Fruit fly (Drosophila melanogaster) whole organism, embryonic: ENCODE measurements around the gene Sap130.

ENCODE experiments used
- Antp ChIP-seq: fragments of 200-800 bp; sonication (Bioruptor generic); optimal IDR thresholded peaks from 3 replicates; lab custom pipeline; 2016; ENCODE audit warnings: missing biosample characterization, missing genetic modification characterization
- C15 ChIP-seq: fragments of 200-800 bp; sonication (Bioruptor generic); IDR thresholded peaks from 3 replicates; pipeline ENCODE4 v1.3.6; 2022; ENCODE audit warnings: missing biosample characterization, missing genetic modification characterization
- CG11085 ChIP-seq: fragments of 200-800 bp; sonication (Bioruptor generic); IDR thresholded peaks from 2 replicates; pipeline ENCODE4 v1.3.6; 2022; ENCODE audit warnings: missing biosample characterization, missing genetic modification characterization
- CG11247 ChIP-seq: fragments of 200-800 bp; sonication (Bioruptor generic); IDR thresholded peaks from 2 replicates; pipeline ENCODE4 v1.3.6; 2022; ENCODE audit warnings: missing biosample characterization, missing genetic modification characterization
- CG11695 ChIP-seq: fragments of 200-800 bp; sonication (Bioruptor generic); IDR thresholded peaks from 3 replicates; pipeline ENCODE4 v1.3.6; 2022; ENCODE audit warnings: missing biosample characterization, missing genetic modification characterization
- CG12104 ChIP-seq: fragments of 200-800 bp; sonication (Bioruptor generic); optimal IDR thresholded peaks from 3 replicates; lab custom pipeline; 2016; ENCODE audit warnings: missing biosample characterization, missing genetic modification characterization
- CG13123 ChIP-seq: fragments of 200-800 bp; sonication (Bioruptor generic); optimal IDR thresholded peaks from 2 replicates; lab custom pipeline; 2016; ENCODE audit warnings: missing biosample characterization, missing genetic modification characterization
- CG14710 ChIP-seq: fragments of 200-800 bp; sonication (Bioruptor generic); optimal IDR thresholded peaks from 3 replicates; lab custom pipeline; 2019; ENCODE audit warnings: missing biosample characterization, mild to moderate bottlenecking, missing genetic modification characterization, moderate library complexity
- CG15479 ChIP-seq: fragments of 200-800 bp; sonication (Bioruptor generic); optimal IDR thresholded peaks from 3 replicates; lab custom pipeline; 2019; ENCODE audit warnings: missing biosample characterization, mild to moderate bottlenecking, missing genetic modification characterization, moderate library complexity
- CG1792 ChIP-seq: fragments of 200-800 bp; sonication (Bioruptor generic); optimal IDR thresholded peaks from 2 replicates; lab custom pipeline; 2016; ENCODE audit warnings: missing biosample characterization, missing genetic modification characterization
- CG32532 ChIP-seq: fragments of 200-800 bp; sonication (Bioruptor generic); IDR thresholded peaks from 2 replicates; pipeline ENCODE4 v1.3.6; 2022; ENCODE audit warnings: missing biosample characterization, missing genetic modification characterization
- CG3838 ChIP-seq: fragments of 200-800 bp; sonication (Bioruptor generic); optimal IDR thresholded peaks from 3 replicates; lab custom pipeline; 2016; ENCODE audit warnings: missing biosample characterization, missing genetic modification characterization
- CG4282 ChIP-seq: fragments of 200-800 bp; sonication (Bioruptor generic); optimal IDR thresholded peaks from 2 replicates; lab custom pipeline; 2016; ENCODE audit warnings: missing biosample characterization, missing genetic modification characterization
- CG6654 ChIP-seq: fragments of 200-800 bp; sonication (Bioruptor generic); optimal IDR thresholded peaks from 2 replicates; lab custom pipeline; 2017; ENCODE audit warnings: missing biosample characterization, mild to moderate bottlenecking, missing genetic modification characterization
- CG6765 ChIP-seq: fragments of 200-800 bp; sonication (Bioruptor generic); optimal IDR thresholded peaks from 3 replicates; lab custom pipeline; 2017; ENCODE audit warnings: missing biosample characterization, mild to moderate bottlenecking, missing genetic modification characterization
- CG8359 ChIP-seq: fragments of 200-800 bp; sonication (Bioruptor generic); optimal IDR thresholded peaks from 2 replicates; lab custom pipeline; 2017; ENCODE audit warnings: missing biosample characterization, mild to moderate bottlenecking, missing genetic modification characterization, borderline replicate concordance
- CG9437 ChIP-seq: fragments of 200-800 bp; sonication (Bioruptor generic); optimal IDR thresholded peaks from 2 replicates; lab custom pipeline; 2018; ENCODE audit warnings: missing biosample characterization, mild to moderate bottlenecking, missing genetic modification characterization
- CHES-1-like ChIP-seq: fragments of 200-800 bp; sonication (Bioruptor generic); optimal IDR thresholded peaks from 2 replicates; lab custom pipeline; 2016; ENCODE audit warnings: missing biosample characterization, missing genetic modification characterization
- CTCF ChIP-seq: fragments of 200-800 bp; sonication (Bioruptor generic); optimal IDR thresholded peaks from 2 replicates; lab custom pipeline; 2017; ENCODE audit warnings: missing biosample characterization, mild to moderate bottlenecking, missing genetic modification characterization, moderate library complexity
- Chrac-16 ChIP-seq: fragments of 200-800 bp; sonication (Bioruptor generic); optimal IDR thresholded peaks from 3 replicates; lab custom pipeline; 2016; ENCODE audit warnings: missing biosample characterization, missing genetic modification characterization
- Dad ChIP-seq: fragments of 200-800 bp; sonication (Bioruptor generic); optimal IDR thresholded peaks from 3 replicates; lab custom pipeline; 2016; ENCODE audit warnings: missing biosample characterization, missing genetic modification characterization
- Dll ChIP-seq: fragments of 200-800 bp; sonication (Bioruptor generic); IDR thresholded peaks from 4 replicates; pipeline ENCODE4 v1.3.6; 2022; ENCODE audit warnings: missing biosample characterization, missing genetic modification characterization; ENCODE audit not compliant: partially characterized antibody
- Doc2 ChIP-seq: fragments of 200-800 bp; sonication (Bioruptor generic); IDR thresholded peaks from 2 replicates; pipeline ENCODE4 v1.3.6; 2022; ENCODE audit warnings: missing biosample characterization, missing genetic modification characterization
- Dp ChIP-seq: fragments of 200-800 bp; sonication (Bioruptor generic); optimal IDR thresholded peaks from 2 replicates; lab custom pipeline; 2018; ENCODE audit warnings: missing biosample characterization, mild to moderate bottlenecking, missing genetic modification characterization, moderate library complexity
- Elba2 ChIP-seq: fragments of 200-800 bp; sonication (Bioruptor generic); optimal IDR thresholded peaks from 3 replicates; lab custom pipeline; 2016; ENCODE audit warnings: missing biosample characterization, missing genetic modification characterization
- Gsc ChIP-seq: fragments of 200-800 bp; sonication (Bioruptor generic); IDR thresholded peaks from 2 replicates; pipeline ENCODE4 v1.3.6; 2022; ENCODE audit warnings: missing biosample characterization, missing genetic modification characterization
- HmgD ChIP-seq: fragments of 200-800 bp; sonication (Bioruptor generic); optimal IDR thresholded peaks from 3 replicates; lab custom pipeline; 2016; ENCODE audit warnings: missing biosample characterization, missing genetic modification characterization
- Hmx ChIP-seq: fragments of 200-800 bp; sonication (Bioruptor generic); optimal IDR thresholded peaks from 2 replicates; lab custom pipeline; 2016; ENCODE audit warnings: missing biosample characterization, missing genetic modification characterization
- Hsf ChIP-seq: fragments of 200-800 bp; sonication (Bioruptor generic); optimal IDR thresholded peaks from 3 replicates; lab custom pipeline; 2016; ENCODE audit warnings: missing biosample characterization, missing genetic modification characterization
- Lpt ChIP-seq: fragments of >200 bp; optimal IDR thresholded peaks from 2 replicates; lab custom pipeline; 2018; ENCODE audit warnings: missing biosample characterization, missing genetic modification characterization
- Mad ChIP-seq: fragments of 200-800 bp; sonication (Bioruptor generic); optimal IDR thresholded peaks from 2 replicates; lab custom pipeline; 2016; ENCODE audit warnings: missing biosample characterization, missing genetic modification characterization
- Neu2 ChIP-seq: fragments of 200-800 bp; sonication (Bioruptor generic); optimal IDR thresholded peaks from 3 replicates; lab custom pipeline; 2016; ENCODE audit warnings: missing biosample characterization, missing genetic modification characterization, borderline replicate concordance
- Rfx ChIP-seq: fragments of 200-800 bp; sonication (Bioruptor generic); IDR thresholded peaks from 2 replicates; pipeline ENCODE4 v1.3.6; 2022; ENCODE audit warnings: missing biosample characterization, missing genetic modification characterization
- Rx ChIP-seq: fragments of 200-800 bp; sonication (Bioruptor generic); IDR thresholded peaks from 2 replicates; pipeline ENCODE4 v1.3.6; 2022; ENCODE audit warnings: missing biosample characterization, missing genetic modification characterization
- Sox100B ChIP-seq: fragments of 200-800 bp; sonication (Bioruptor generic); optimal IDR thresholded peaks from 3 replicates; lab custom pipeline; 2018; ENCODE audit warnings: missing biosample characterization, mild to moderate bottlenecking, missing genetic modification characterization
- Sox102F ChIP-seq: fragments of 200-800 bp; sonication (Bioruptor generic); optimal IDR thresholded peaks from 2 replicates; lab custom pipeline; 2018; ENCODE audit warnings: missing biosample characterization, mild to moderate bottlenecking, missing genetic modification characterization, moderate library complexity
- ab ChIP-seq: fragments of 200-800 bp; sonication (Bioruptor generic); optimal IDR thresholded peaks from 2 replicates; lab custom pipeline; 2016; ENCODE audit warnings: missing biosample characterization, missing genetic modification characterization
- amos ChIP-seq: fragments of 200-800 bp; sonication (Bioruptor generic); IDR thresholded peaks from 2 replicates; pipeline ENCODE4 v1.3.6; 2022; ENCODE audit warnings: missing biosample characterization, missing genetic modification characterization; ENCODE audit not compliant: partially characterized antibody
- caup ChIP-seq: fragments of 200-800 bp; sonication (Bioruptor generic); optimal IDR thresholded peaks from 3 replicates; lab custom pipeline; 2017; ENCODE audit warnings: missing biosample characterization, mild to moderate bottlenecking, missing genetic modification characterization, moderate library complexity; ENCODE audit not compliant: severe bottlenecking
- dimm ChIP-seq: fragments of 200-800 bp; sonication (Bioruptor generic); IDR thresholded peaks from 2 replicates; pipeline ENCODE4 v1.3.6; 2022; ENCODE audit warnings: missing biosample characterization, missing genetic modification characterization
- dmrt11E ChIP-seq: fragments of 200-800 bp; sonication (Bioruptor generic); optimal IDR thresholded peaks from 3 replicates; lab custom pipeline; 2018; ENCODE audit warnings: missing biosample characterization, mild to moderate bottlenecking, missing genetic modification characterization, moderate library complexity
- ems ChIP-seq: fragments of 200-800 bp; sonication (Bioruptor generic); optimal IDR thresholded peaks from 3 replicates; lab custom pipeline; 2016; ENCODE audit warnings: missing biosample characterization, missing genetic modification characterization
- fd102C ChIP-seq: fragments of 200-800 bp; sonication (Bioruptor generic); optimal IDR thresholded peaks from 2 replicates; lab custom pipeline; 2018; ENCODE audit warnings: missing biosample characterization, mild to moderate bottlenecking, missing genetic modification characterization, moderate library complexity
- gcm ChIP-seq: fragments of 200-800 bp; sonication (Bioruptor generic); optimal IDR thresholded peaks from 2 replicates; lab custom pipeline; 2019; ENCODE audit warnings: missing biosample characterization, mild to moderate bottlenecking, missing genetic modification characterization, moderate library complexity
- gt ChIP-seq: fragments of 200-800 bp; sonication (Bioruptor generic); IDR thresholded peaks from 2 replicates; pipeline ENCODE4 v1.3.6; 2022; ENCODE audit warnings: missing biosample characterization, missing genetic modification characterization
- jumu ChIP-seq: fragments of 200-800 bp; sonication (Bioruptor generic); optimal IDR thresholded peaks from 3 replicates; lab custom pipeline; 2016; ENCODE audit warnings: missing biosample characterization, missing genetic modification characterization
- pfk ChIP-seq: fragments of 200-800 bp; sonication (Bioruptor generic); optimal IDR thresholded peaks from 2 replicates; lab custom pipeline; 2018; ENCODE audit warnings: missing biosample characterization, mild to moderate bottlenecking, missing genetic modification characterization, moderate library complexity
- pho ChIP-seq: fragments of 200-800 bp; sonication (Bioruptor generic); optimal IDR thresholded peaks from 2 replicates; lab custom pipeline; 2016; ENCODE audit warnings: missing biosample characterization, missing genetic modification characterization
- pita ChIP-seq: fragments of 200-800 bp; sonication (Bioruptor generic); optimal IDR thresholded peaks from 2 replicates; lab custom pipeline; 2017; ENCODE audit warnings: missing biosample characterization, mild to moderate bottlenecking, missing genetic modification characterization
- sima ChIP-seq: fragments of 200-800 bp; sonication (Bioruptor generic); optimal IDR thresholded peaks from 2 replicates; lab custom pipeline; 2016; ENCODE audit warnings: missing biosample characterization, missing genetic modification characterization
- slou ChIP-seq: fragments of 200-800 bp; sonication (Bioruptor generic); optimal IDR thresholded peaks from 3 replicates; lab custom pipeline; 2016; ENCODE audit warnings: missing biosample characterization, missing genetic modification characterization
- tio ChIP-seq: fragments of 200-800 bp; sonication (Bioruptor generic); optimal IDR thresholded peaks from 2 replicates; lab custom pipeline; 2017; ENCODE audit warnings: missing biosample characterization, missing genetic modification characterization, inconsistent platforms
- zf30C ChIP-seq: fragments of 200-800 bp; sonication (Bioruptor generic); optimal IDR thresholded peaks from 3 replicates; lab custom pipeline; 2018; ENCODE audit warnings: missing biosample characterization, mild to moderate bottlenecking, missing genetic modification characterization

Sap130 gene

DNA sequence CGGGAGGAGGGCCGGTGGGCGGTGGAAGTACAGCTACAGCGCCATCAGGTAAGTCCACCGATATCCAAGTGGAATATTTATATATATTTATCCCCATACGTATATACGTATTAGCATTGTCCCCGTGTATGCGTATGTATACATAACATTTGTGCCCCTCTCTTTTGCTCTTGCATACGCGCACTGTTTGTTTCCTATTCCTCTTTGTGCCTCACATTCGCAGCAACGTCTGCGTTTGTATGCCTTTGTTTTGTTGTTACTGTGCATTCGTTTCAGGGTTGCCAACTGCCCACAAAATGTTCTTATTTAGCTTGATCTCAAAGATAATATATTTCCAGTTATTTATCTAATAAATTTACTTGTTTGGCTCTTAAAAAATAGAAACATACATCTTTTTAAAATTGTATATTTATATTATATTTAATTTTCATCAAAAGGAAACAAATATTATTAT is 615 bp downstream of the Sap130 start (continued):
- no peak for TF ChIP-seq CG3838 (GFP tag; lab: Kevin White, UChicago)
- no peak for TF ChIP-seq gt (GFP tag; lab: Robert Waterston, UW)
- peak; percentile 32 for TF ChIP-seq caup (GFP tag; lab: Kevin White, UChicago)
- TF ChIP-seq Chrac-16 (GFP tag; lab: Kevin White, UChicago) = peak; percentile 22
- TF ChIP-seq amos = no peak
- peak; percentile 66 for TF ChIP-seq CG32532 (GFP tag; lab: Robert Waterston, UW)
- no peak for TF ChIP-seq tio (GFP tag; lab: Kevin White, UChicago)
- TF ChIP-seq CG11085 = no peak
- TF ChIP-seq CG6654 (GFP tag; lab: Kevin White, UChicago) = no peak
- peak; percentile 37 for TF ChIP-seq Elba2 (GFP tag; lab: Kevin White, UChicago)
- no peak for TF ChIP-seq Neu2 (GFP tag; lab: Kevin White, UChicago)
- TF ChIP-seq Doc2 (GFP tag; lab: Robert Waterston, UW) = no peak
- TF ChIP-seq pfk (GFP tag; lab: Kevin White, UChicago) = no peak
- TF ChIP-seq sima = no peak
- peak; percentile 58 for TF ChIP-seq Rfx
- TF ChIP-seq slou (GFP tag; lab: Kevin White, UChicago) = no peak
- peak; percentile 64 for TF ChIP-seq gcm (GFP tag; lab: Kevin White, UChicago)
- peak; percentile 47 for TF ChIP-seq CG14710 (tag; lab: Kevin White, UChicago)
- TF ChIP-seq CG11247 (GFP tag; lab: Robert Waterston, UW) = no peak
- peak; percentile 34 for TF ChIP-seq CG9437 (GFP tag; lab: Kevin White, UChicago)
- no peak for TF ChIP-seq CG4282 (GFP tag; lab: Kevin White, UChicago)
- TF ChIP-seq ab (GFP tag; lab: Kevin White, UChicago) = no peak
- no peak for TF ChIP-seq C15 (GFP tag; lab: Robert Waterston, UW)
- peak; percentile 65 for TF ChIP-seq CG6765
- TF ChIP-seq CHES-1-like (GFP tag; lab: Kevin White, UChicago) = no peak
- TF ChIP-seq Lpt (GFP tag; lab: Kevin White, UChicago) = no peak
- no peak for TF ChIP-seq CG15479
- TF ChIP-seq ems (GFP tag; lab: Kevin White, UChicago) = peak; percentile 27
- 0 out of 3 replicates have a peak, but pooled peaks have one; percentile 44 for TF ChIP-seq CG11695
- TF ChIP-seq Hmx (GFP tag; lab: Kevin White, UChicago) = no peak
- TF ChIP-seq pho (GFP tag; lab: Kevin White, UChicago) = no peak
- TF ChIP-seq Dll (GFP tag; lab: Robert Waterston, UW) = no peak
- TF ChIP-seq Sox102F (GFP tag; lab: Kevin White, UChicago) = peak; percentile 65
- no peak for TF ChIP-seq CG13123
- no peak for TF ChIP-seq fd102C
- no peak for TF ChIP-seq Gsc (GFP tag; lab: Robert Waterston, UW)
- TF ChIP-seq Rx (GFP tag; lab: Robert Waterston, UW) = no peak
- TF ChIP-seq CG12104 (GFP tag; lab: Kevin White, UChicago) = no peak
- TF ChIP-seq Dad (GFP tag; lab: Kevin White, UChicago) = no peak
- no peak for TF ChIP-seq Dp (GFP tag; lab: Kevin White, UChicago)
- TF ChIP-seq HmgD = no peak
- TF ChIP-seq Mad (GFP tag; lab: Kevin White, UChicago) = peak; percentile 4
- TF ChIP-seq Antp (GFP tag; lab: Kevin White, UChicago) = no peak
- TF ChIP-seq Hsf (GFP tag; lab: Kevin White, UChicago) = no peak
- TF ChIP-seq dmrt11E (tag; lab: Kevin White, UChicago) = peak; percentile 35
- no peak for TF ChIP-seq jumu (GFP tag; lab: Kevin White, UChicago)
- TF ChIP-seq zf30C (GFP tag; lab: Kevin White, UChicago) = no peak
- TF ChIP-seq dimm (GFP tag; lab: Robert Waterston, UW) = no peak
- TF ChIP-seq Sox100B (GFP tag; lab: Kevin White, UChicago) = no peak
- TF ChIP-seq CG8359 (GFP tag; lab: Kevin White, UChicago) = no peak
- no peak for TF ChIP-seq CG1792 (GFP tag; lab: Kevin White, UChicago)
- TF ChIP-seq pita (GFP tag; lab: Kevin White, UChicago) = no peak
- peak; percentile 7 for TF ChIP-seq CTCF (GFP tag; lab: Kevin White, UChicago)
